Worm (Caenorhabditis elegans) whole organism, midembryonic: ENCODE measurements around the gene F46B6.10.

Experiments
- T22C8.4 ChIP-seq: fragments of 200-800 bp; sonication (Bioruptor generic); IDR thresholded peaks from 2 replicates; pipeline ENCODE4 v1.3.6; 2022; ENCODE audit warnings: missing genetic modification characterization, missing compliant biosample characterization
- med-1 ChIP-seq: sonication (generic microtip); optimal IDR thresholded peaks from 2 replicates; lab custom pipeline; 2017; ENCODE audit warnings: missing genetic modification characterization, mild to moderate bottlenecking, missing compliant biosample characterization, antibody characterized with exemption, missing genetic modification reagents; ENCODE audit not compliant: insufficient read depth
- ztf-23 ChIP-seq: fragments of 200-800 bp; sonication (Bioruptor generic); IDR thresholded peaks from 2 replicates; pipeline ENCODE4 v1.3.6; 2022; ENCODE audit warnings: missing genetic modification reagents, missing genetic modification characterization, missing compliant biosample characterization

DNA sequence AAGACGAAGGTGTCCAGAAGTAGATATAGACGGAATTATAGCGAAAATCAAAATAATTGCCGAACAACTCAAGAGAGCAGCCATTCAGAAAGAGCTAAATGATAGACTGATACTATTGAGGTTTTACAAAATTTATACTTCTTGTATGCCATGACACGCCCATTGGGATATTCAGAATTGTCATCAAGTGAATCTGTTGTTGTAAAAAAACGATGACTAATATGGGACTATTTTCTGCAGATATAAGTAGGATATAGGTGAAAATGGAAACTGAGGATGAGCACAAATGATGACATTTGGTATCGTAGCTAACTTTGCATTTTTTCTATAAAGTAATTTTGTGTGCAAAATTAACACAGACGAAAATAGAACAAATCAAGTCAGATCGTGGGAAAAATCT, 46.1 kb downstream of the F46B6.10 start, which contains the start of gene F58E6.8:
- TF ChIP-seq med-1 (GFP tag; lab: Kevin White, UChicago), result no peak
- TF ChIP-seq ztf-23 (GFP tag; lab: Robert Waterston, UW), result no peak
- TF ChIP-seq T22C8.4 (GFP tag; lab: Robert Waterston, UW), result no peak
